Fruit fly (Drosophila melanogaster): ENCODE measurements around the gene CG5245.

The CG5245 gene

dm6 chr3R:12406235-12407196 is 22.8 kb upstream of the CG5245 start, which contains the start of gene CG5167 (continued):
- TF ChIP-seq CG18262 (tag; optimal IDR thresholded peaks at IDR 0.05), result peak; percentile 58
- peak; percentile 34 for TF ChIP-seq CG30403 (GFP tag; optimal IDR thresholded peaks at IDR 0.05)
- TF ChIP-seq CG4730 (GFP tag; IDR thresholded peaks at IDR 0.05), result peak; percentile 8; the same call in 1 of the 2 replicates
- TF ChIP-seq CG6765 (GFP tag; optimal IDR thresholded peaks at IDR 0.05), result peak; percentile 44
- peak; percentile 39 for TF ChIP-seq CG7839 (tag; optimal IDR thresholded peaks at IDR 0.05)
- TF ChIP-seq CG8359 (GFP tag; optimal IDR thresholded peaks at IDR 0.05; ENCODE audit: borderline replicate concordance), result no peak
- no peak for TF ChIP-seq CG10209 (GFP tag; optimal IDR thresholded peaks at IDR 0.05)
- peak; percentile 54 for TF ChIP-seq mirr (GFP tag; optimal IDR thresholded peaks at IDR 0.05)
- TF ChIP-seq CG17328 (GFP tag; IDR thresholded peaks at IDR 0.05), result peak; percentile 54
- TF ChIP-seq CG11695 (GFP tag; IDR thresholded peaks at IDR 0.05), result peak; percentile 27; the same call in 1 of the 3 replicates
- no peak for TF ChIP-seq CG3847 (GFP tag; IDR thresholded peaks at IDR 0.05)
- peak; percentile 39 for TF ChIP-seq CG1603 (tag; optimal IDR thresholded peaks at IDR 0.05)
- peak; percentile 61 for TF ChIP-seq CG2678 (tag; optimal IDR thresholded peaks at IDR 0.05)
- TF ChIP-seq Fer1 (GFP tag; optimal IDR thresholded peaks at IDR 0.05), result peak; percentile 58
- peak; percentile 63 for TF ChIP-seq BtbVII (GFP tag; optimal IDR thresholded peaks at IDR 0.05)
- peak; percentile 93 for TF ChIP-seq grn (GFP tag; optimal IDR thresholded peaks at IDR 0.05)
- peak; percentile 55 for TF ChIP-seq Med (GFP tag)
- peak; percentile 27 for TF ChIP-seq scrt (GFP tag; optimal IDR thresholded peaks at IDR 0.05)
- TF ChIP-seq Hsf (GFP tag; optimal IDR thresholded peaks at IDR 0.05), result no peak
- TF ChIP-seq Max (GFP tag; optimal IDR thresholded peaks at IDR 0.05), result peak; percentile 43
- peak; percentile 7; the same call in 1 of the 2 replicates for TF ChIP-seq amos (GFP tag; IDR thresholded peaks at IDR 0.05; ENCODE audit: partially characterized antibody)
- no peak for TF ChIP-seq hth (optimal IDR thresholded peaks at IDR 0.05)
- no peak for TF ChIP-seq Jarid2 (GFP tag; optimal IDR thresholded peaks at IDR 0.05)
- TF ChIP-seq grau (tag; optimal IDR thresholded peaks at IDR 0.05), result peak; percentile 56
- TF ChIP-seq CG14710 (tag; optimal IDR thresholded peaks at IDR 0.05), result peak; percentile 51
- peak; percentile 38 for TF ChIP-seq Sox102F (GFP tag; optimal IDR thresholded peaks at IDR 0.05)
- TF ChIP-seq gce (GFP tag; IDR thresholded peaks at IDR 0.05), result 0 out of 3 replicates have a peak, but pooled peaks have one; percentile 30
- TF ChIP-seq nom (GFP tag; optimal IDR thresholded peaks at IDR 0.05), result peak; percentile 95
- no peak for TF ChIP-seq CG11696 (GFP tag; IDR thresholded peaks at IDR 0.05)
- 0 out of 2 replicates have a peak, but pooled peaks have one; percentile 17 for TF ChIP-seq hbn (GFP tag; IDR thresholded peaks at IDR 0.05; ENCODE audit: partially characterized antibody)
- TF ChIP-seq CG8281 (tag; optimal IDR thresholded peaks at IDR 0.05), result no peak
- TF ChIP-seq onecut (GFP tag; IDR thresholded peaks at IDR 0.05), result peak; percentile 23; the same call in 1 of the 2 replicates
- TF ChIP-seq CG18599 (GFP tag; optimal IDR thresholded peaks at IDR 0.05), result peak; percentile 67
- TF ChIP-seq CG12942 (GFP tag; optimal IDR thresholded peaks at IDR 0.05), result peak; percentile 18
- no peak for TF ChIP-seq z (GFP tag; IDR thresholded peaks at IDR 0.05)
- TF ChIP-seq CG13296 (GFP tag; optimal IDR thresholded peaks at IDR 0.05), result peak; percentile 31
- TF ChIP-seq CG12236 (GFP tag; optimal IDR thresholded peaks at IDR 0.05), result no peak
- TF ChIP-seq CG10147 (GFP tag; optimal IDR thresholded peaks at IDR 0.05), result peak; percentile 25
- TF ChIP-seq dysf (GFP tag; IDR thresholded peaks at IDR 0.05), result 0 out of 3 replicates have a peak, but pooled peaks have one; percentile 22
- TF ChIP-seq lbe (GFP tag; optimal IDR thresholded peaks at IDR 0.05), result peak; percentile 12
- TF ChIP-seq chinmo (GFP tag; IDR thresholded peaks at IDR 0.05; ENCODE audit: partially characterized antibody), result 0 out of 4 replicates have a peak, but pooled peaks have one; percentile 25
- peak; percentile 11 for TF ChIP-seq CG4424 (GFP tag; optimal IDR thresholded peaks at IDR 0.05)
- TF ChIP-seq ara (GFP tag; IDR thresholded peaks at IDR 0.05), result no peak
- no peak for TF ChIP-seq aop (GFP tag; IDR thresholded peaks at IDR 0.05)
- TF ChIP-seq CoRest (tag; optimal IDR thresholded peaks at IDR 0.05), result peak; percentile 45
- TF ChIP-seq lola (GFP tag; optimal IDR thresholded peaks at IDR 0.05), result peak in 1 of 3 experiments; percentile 49
- no peak for TF ChIP-seq al (GFP tag; IDR thresholded peaks at IDR 0.05)

All from whole organism, embryonic.